Fruit fly (Drosophila melanogaster) whole organism, embryonic: ENCODE measurements around the gene Cdc6.
A peak's percentile ranks its signal among the peaks of the same experiment; 100 is the strongest.

Experiments
- Ada2b ChIP-seq: fragments of 200-800 bp; sonication (Bioruptor generic); IDR thresholded peaks from 2 replicates; pipeline ENCODE4 v1.3.6; 2022; ENCODE audit warnings: missing biosample characterization, missing genetic modification characterization
- CG10366 ChIP-seq: fragments of 200-800 bp; sonication (Bioruptor generic); IDR thresholded peaks from 2 replicates; pipeline ENCODE4 v1.3.6; 2022; ENCODE audit warnings: missing biosample characterization, missing genetic modification characterization
- CG11456 ChIP-seq: fragments of 200-800 bp; sonication (Bioruptor generic); IDR thresholded peaks from 3 replicates; pipeline ENCODE4 v1.3.6; 2022; ENCODE audit warnings: missing biosample characterization, missing genetic modification characterization
- CG11504 ChIP-seq: fragments of 200-800 bp; sonication (Bioruptor generic); optimal IDR thresholded peaks from 3 replicates; lab custom pipeline; 2019; ENCODE audit warnings: missing biosample characterization, mild to moderate bottlenecking, missing genetic modification characterization, moderate library complexity
- CG11560 ChIP-seq: fragments of 200-800 bp; sonication (Bioruptor generic); IDR thresholded peaks from 3 replicates; pipeline ENCODE4 v1.3.6; 2022; ENCODE audit warnings: missing biosample characterization, missing genetic modification characterization
- CG13624 ChIP-seq: fragments of 200-800 bp; sonication (Bioruptor generic); optimal IDR thresholded peaks from 2 replicates; lab custom pipeline; 2016; ENCODE audit warnings: missing biosample characterization, missing genetic modification characterization
- CG13775 ChIP-seq: fragments of 200-800 bp; sonication (Bioruptor generic); optimal IDR thresholded peaks from 3 replicates; lab custom pipeline; 2017; ENCODE audit warnings: missing biosample characterization, mild to moderate bottlenecking, missing genetic modification characterization
- CG13894 ChIP-seq: fragments of 200-800 bp; sonication (Bioruptor generic); optimal IDR thresholded peaks from 3 replicates; lab custom pipeline; 2018; ENCODE audit warnings: missing biosample characterization, mild to moderate bottlenecking, missing genetic modification characterization, moderate library complexity
- CG14050 ChIP-seq: fragments of 200-800 bp; sonication (Bioruptor generic); IDR thresholded peaks from 3 replicates; pipeline ENCODE4 v1.3.6; 2022; ENCODE audit warnings: missing biosample characterization, missing genetic modification characterization
- CG14441 ChIP-seq: fragments of 200-800 bp; sonication (Bioruptor generic); IDR thresholded peaks from 2 replicates; pipeline ENCODE4 v1.3.6; 2022; ENCODE audit warnings: missing biosample characterization, missing genetic modification characterization
- CG16863 ChIP-seq: fragments of 200-800 bp; sonication (Bioruptor generic); optimal IDR thresholded peaks from 3 replicates; lab custom pipeline; 2016; ENCODE audit warnings: missing biosample characterization, missing genetic modification characterization
- CG18262 ChIP-seq: fragments of 200-800 bp; optimal IDR thresholded peaks from 3 replicates; lab custom pipeline; 2019; ENCODE audit warnings: missing biosample characterization, mild to moderate bottlenecking, missing genetic modification characterization, moderate library complexity
- CG2116 ChIP-seq: fragments of 200-800 bp; sonication (Bioruptor generic); optimal IDR thresholded peaks from 3 replicates; lab custom pipeline; 2018; ENCODE audit warnings: missing biosample characterization, mild to moderate bottlenecking, missing genetic modification characterization
- CG2120 ChIP-seq: fragments of 200-800 bp; sonication (Bioruptor generic); optimal IDR thresholded peaks from 3 replicates; lab custom pipeline; 2016; ENCODE audit warnings: missing biosample characterization, missing genetic modification characterization
- CG30403 ChIP-seq: fragments of 200-800 bp; sonication (Bioruptor generic); optimal IDR thresholded peaks from 3 replicates; lab custom pipeline; 2016; ENCODE audit warnings: missing biosample characterization, missing genetic modification characterization
- CG3726 ChIP-seq: fragments of 200-800 bp; sonication (Bioruptor generic); IDR thresholded peaks from 3 replicates; pipeline ENCODE4, ENCODE4 v1.3.6; 2022; ENCODE audit warnings: missing biosample characterization, missing genetic modification characterization
- CG4404 ChIP-seq: fragments of 200-800 bp; sonication (Bioruptor generic); IDR thresholded peaks from 2 replicates; pipeline ENCODE4 v1.3.6; 2022; ENCODE audit warnings: missing biosample characterization, missing genetic modification characterization
- CG6791 ChIP-seq: fragments of 200-800 bp; sonication (Bioruptor generic); IDR thresholded peaks from 3 replicates; pipeline ENCODE4 v1.3.6; 2022; ENCODE audit warnings: missing biosample characterization, missing genetic modification characterization; ENCODE audit not compliant: partially characterized antibody
- CG9797 ChIP-seq: fragments of 200-800 bp; sonication (Bioruptor generic); optimal IDR thresholded peaks from 3 replicates; lab custom pipeline; 2018; ENCODE audit warnings: missing biosample characterization, mild to moderate bottlenecking, missing genetic modification characterization
- CG9876 ChIP-seq: fragments of 200-800 bp; sonication (Bioruptor generic); optimal IDR thresholded peaks from 2 replicates; lab custom pipeline; 2016; ENCODE audit warnings: missing biosample characterization, missing genetic modification characterization
- Camta ChIP-seq: fragments of 200-800 bp; sonication (Bioruptor generic); optimal IDR thresholded peaks from 2 replicates; lab custom pipeline; 2016; ENCODE audit warnings: missing biosample characterization, missing genetic modification characterization
- Dip2 ChIP-seq: fragments of 200-800 bp; sonication (Bioruptor generic); IDR thresholded peaks from 2 replicates; pipeline ENCODE4 v1.3.6; 2022; ENCODE audit warnings: missing biosample characterization, missing genetic modification characterization
- H15 ChIP-seq: fragments of 200-800 bp; sonication (Bioruptor generic); IDR thresholded peaks from 3 replicates; pipeline ENCODE4 v1.3.6; 2022; ENCODE audit warnings: missing biosample characterization, missing genetic modification characterization
- H2.0 ChIP-seq: fragments of 200-800 bp; sonication (Bioruptor generic); IDR thresholded peaks from 2 replicates; pipeline ENCODE4 v1.3.6; 2022; ENCODE audit warnings: missing biosample characterization, missing genetic modification characterization
- MESR4 ChIP-seq: fragments of 200-800 bp; sonication (Bioruptor generic); optimal IDR thresholded peaks from 2 replicates; lab custom pipeline; 2018; ENCODE audit warnings: missing biosample characterization, mild to moderate bottlenecking, missing genetic modification characterization, moderate library complexity
- Max ChIP-seq: fragments of 200-800 bp; sonication (Bioruptor generic); optimal IDR thresholded peaks from 2 replicates; lab custom pipeline; 2016; ENCODE audit warnings: missing biosample characterization, mild to moderate bottlenecking, missing genetic modification characterization
- Opbp ChIP-seq: fragments of 200-800 bp; sonication (Bioruptor generic); IDR thresholded peaks from 3 replicates; pipeline ENCODE4 v1.3.6; 2022; ENCODE audit warnings: missing biosample characterization, missing genetic modification characterization; ENCODE audit not compliant: partially characterized antibody
- Sox100B ChIP-seq: fragments of 200-800 bp; sonication (Bioruptor generic); optimal IDR thresholded peaks from 3 replicates; lab custom pipeline; 2018; ENCODE audit warnings: missing biosample characterization, mild to moderate bottlenecking, missing genetic modification characterization
- Sox102F ChIP-seq: fragments of 200-800 bp; sonication (Bioruptor generic); optimal IDR thresholded peaks from 2 replicates; lab custom pipeline; 2018; ENCODE audit warnings: missing biosample characterization, mild to moderate bottlenecking, missing genetic modification characterization, moderate library complexity
- ab ChIP-seq: fragments of 200-800 bp; sonication (Bioruptor generic); optimal IDR thresholded peaks from 2 replicates; lab custom pipeline; 2016; ENCODE audit warnings: missing biosample characterization, missing genetic modification characterization
- abd-A ChIP-seq: fragments of 200-800 bp; sonication (Bioruptor generic); optimal IDR thresholded peaks from 3 replicates; lab custom pipeline; 2019; ENCODE audit warnings: missing biosample characterization, mild to moderate bottlenecking, missing genetic modification characterization, moderate library complexity
- ato ChIP-seq: fragments of 200-800 bp; sonication (Bioruptor generic); IDR thresholded peaks from 2 replicates; pipeline ENCODE4 v1.3.6; 2022; ENCODE audit warnings: missing biosample characterization, missing genetic modification characterization; ENCODE audit not compliant: partially characterized antibody
- corto ChIP-seq: fragments of 200-800 bp; sonication (Bioruptor generic); optimal IDR thresholded peaks from 2 replicates; lab custom pipeline; 2016; ENCODE audit warnings: missing biosample characterization, mild to moderate bottlenecking, missing genetic modification characterization, moderate library complexity
- crp ChIP-seq, 2 experiments: fragments of 200-800 bp; sonication (Bioruptor generic); optimal IDR thresholded peaks; 2 replicates in 1 of 2; 3 replicates in 1 of 2; lab custom pipeline; 2017; ENCODE audit warnings: missing biosample characterization in 2 of 2, missing genetic modification characterization in 2 of 2, mild to moderate bottlenecking in 1 of 2, moderate library complexity in 1 of 2
- dysf ChIP-seq: fragments of 200-800 bp; sonication (Bioruptor generic); IDR thresholded peaks from 3 replicates; pipeline ENCODE4 v1.3.6; 2022; ENCODE audit warnings: missing biosample characterization, missing genetic modification characterization
- emc ChIP-seq: fragments of 200-800 bp; sonication (Bioruptor generic); optimal IDR thresholded peaks from 2 replicates; lab custom pipeline; 2016; ENCODE audit warnings: missing biosample characterization, missing genetic modification characterization
- fd102C ChIP-seq: fragments of 200-800 bp; sonication (Bioruptor generic); optimal IDR thresholded peaks from 2 replicates; lab custom pipeline; 2018; ENCODE audit warnings: missing biosample characterization, mild to moderate bottlenecking, missing genetic modification characterization, moderate library complexity
- gcm2 ChIP-seq: fragments of 200-800 bp; sonication (Bioruptor generic); optimal IDR thresholded peaks from 2 replicates; lab custom pipeline; 2016; ENCODE audit warnings: missing biosample characterization, missing genetic modification characterization
- her ChIP-seq: fragments of 200-800 bp; sonication (Bioruptor generic); optimal IDR thresholded peaks from 2 replicates; lab custom pipeline; 2016; ENCODE audit warnings: missing biosample characterization, missing genetic modification characterization
- jigr1 ChIP-seq: fragments of 200-800 bp; sonication (Bioruptor generic); IDR thresholded peaks from 3 replicates; pipeline ENCODE4 v1.3.6; 2022; ENCODE audit warnings: missing biosample characterization, missing genetic modification characterization
- pan ChIP-seq, 4 experiments: fragments of >200 bp in 3 of 4; fragments of 200-800 bp in 1 of 4; sonication (Bioruptor generic) in 1 of 4; optimal IDR thresholded peaks in 3 of 4; IDR thresholded peaks in 1 of 4; 2 replicates each; pipeline versions ENCODE4 v1.3.6 to Lab custom; 2017 to 2022; ENCODE audit warnings: missing biosample characterization in 2 of 4, missing genetic modification characterization in 2 of 4, mixed read lengths in 1 of 4
- pnt ChIP-seq: fragments of 200-800 bp; sonication (Bioruptor generic); optimal IDR thresholded peaks from 3 replicates; lab custom pipeline; 2016; ENCODE audit warnings: missing biosample characterization, missing genetic modification characterization
- ranshi ChIP-seq: fragments of 200-800 bp; sonication (Bioruptor generic); IDR thresholded peaks from 2 replicates; pipeline ENCODE4 v1.3.6; 2022; ENCODE audit warnings: missing biosample characterization, missing genetic modification characterization
- row ChIP-seq: fragments of 200-800 bp; sonication (Bioruptor generic); IDR thresholded peaks from 3 replicates; pipeline ENCODE4 v1.3.6; 2022; ENCODE audit warnings: missing biosample characterization, missing genetic modification characterization
- slbo ChIP-seq: fragments of 200-800 bp; sonication (Bioruptor generic); IDR thresholded peaks from 2 replicates; pipeline ENCODE4 v1.3.6; 2022; ENCODE audit warnings: missing biosample characterization, missing genetic modification characterization
- slp2 ChIP-seq: fragments of 200-800 bp; sonication (Bioruptor generic); optimal IDR thresholded peaks from 2 replicates; lab custom pipeline; 2016; ENCODE audit warnings: missing biosample characterization, missing genetic modification characterization
- usp ChIP-seq: fragments of >200 bp; optimal IDR thresholded peaks from 2 replicates; lab custom pipeline; 2017; ENCODE audit warnings: missing biosample characterization, missing genetic modification characterization
- z ChIP-seq: fragments of 200-800 bp; sonication (Bioruptor generic); IDR thresholded peaks from 3 replicates; pipeline ENCODE4 v1.3.6; 2022; ENCODE audit warnings: missing biosample characterization, missing genetic modification characterization
- zen2 ChIP-seq: fragments of 200-800 bp; sonication (Bioruptor generic); IDR thresholded peaks from 3 replicates; pipeline ENCODE4 v1.3.6; 2022; ENCODE audit warnings: missing biosample characterization, missing genetic modification characterization; ENCODE audit not compliant: partially characterized antibody

Gene Cdc6

DNA sequence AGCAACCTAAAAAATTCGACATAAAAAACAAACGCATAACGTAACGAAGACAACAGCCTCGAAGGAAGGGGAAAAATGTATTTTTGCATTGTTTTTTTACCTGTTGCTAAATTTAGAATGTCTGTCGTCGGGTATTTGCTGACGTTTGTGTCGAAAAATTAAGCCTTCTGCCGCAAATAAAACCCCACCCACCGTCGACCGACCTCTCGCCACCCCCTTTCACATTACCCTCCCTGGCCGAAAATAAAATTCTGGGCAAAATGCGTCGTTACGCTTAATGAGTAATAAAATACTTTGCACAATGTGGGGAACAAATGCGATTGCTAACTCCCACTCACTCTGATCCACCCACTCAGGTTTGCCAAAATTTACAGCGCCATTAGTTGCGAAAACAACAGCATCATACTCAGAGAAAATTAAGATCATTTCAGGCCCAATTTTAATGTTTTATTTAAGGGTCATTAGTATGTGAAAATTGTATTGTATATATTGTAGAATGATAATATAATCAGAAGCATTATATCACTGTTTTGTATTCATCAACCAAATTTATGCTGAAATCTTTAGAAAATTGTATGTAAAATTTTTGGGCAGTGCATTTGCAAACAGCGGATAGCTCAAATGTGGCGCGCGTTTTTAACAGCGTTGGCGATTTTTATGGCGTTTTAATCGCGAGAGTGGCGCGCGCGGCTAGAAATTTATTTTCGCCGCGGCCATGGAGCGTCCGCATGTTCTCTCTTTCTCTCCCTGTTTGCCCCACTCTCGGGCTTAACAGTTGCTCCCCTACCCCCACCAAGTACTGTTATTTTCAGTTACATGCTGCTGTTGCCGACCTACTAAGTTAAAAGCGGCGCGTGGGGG, 38.6 kb upstream of the Cdc6 start (continued):
- no peak for TF ChIP-seq ab (GFP tag; lab: Kevin White, UChicago)
- no peak for TF ChIP-seq Opbp
- peak; percentile 56 for TF ChIP-seq ranshi (GFP tag; lab: Robert Waterston, UW)
- TF ChIP-seq CG13775 (GFP tag; lab: Kevin White, UChicago): peak; percentile 58
- peak; percentile 14 for TF ChIP-seq corto
- no peak for TF ChIP-seq slp2 (GFP tag; lab: Kevin White, UChicago)
- no peak for TF ChIP-seq Camta (GFP tag; lab: Kevin White, UChicago)
- peak; percentile 40 for TF ChIP-seq CG30403
- no peak for TF ChIP-seq fd102C (GFP tag; lab: Kevin White, UChicago)
- TF ChIP-seq pan (optimal IDR thresholded peaks at IDR 0.05; lab: Kevin White, UChicago): no peak
- no peak for TF ChIP-seq pan (GFP tag; optimal IDR thresholded peaks at IDR 0.05 in 1 of 2, IDR thresholded peaks at IDR 0.05 in 1 of 2)
- TF ChIP-seq Sox100B: no peak
- no peak for TF ChIP-seq jigr1
- TF ChIP-seq Max: no peak
- TF ChIP-seq CG2120 (GFP tag; lab: Kevin White, UChicago): peak; percentile 86
- no peak for TF ChIP-seq CG9797 (GFP tag; lab: Kevin White, UChicago)
- TF ChIP-seq Ada2b (GFP tag; lab: Robert Waterston, UW): no peak
- no peak for TF ChIP-seq usp (GFP tag; lab: Kevin White, UChicago)
- no peak; the same call in 2 of the 3 replicates for TF ChIP-seq zen2 (GFP tag; lab: Robert Waterston, UW)
- peak; percentile 7; the same call in 1 of the 2 replicates for TF ChIP-seq H2.0
- no peak for TF ChIP-seq CG2116 (GFP tag; lab: Kevin White, UChicago)
- peak; percentile 77 for TF ChIP-seq slbo (GFP tag; lab: Robert Waterston, UW)
- TF ChIP-seq CG10366 (GFP tag; lab: Robert Waterston, UW): peak; percentile 26
- no peak for TF ChIP-seq emc (GFP tag; lab: Kevin White, UChicago)
- no peak for TF ChIP-seq gcm2 (GFP tag; lab: Kevin White, UChicago)
- peak; percentile 51 for TF ChIP-seq Sox102F (GFP tag; lab: Kevin White, UChicago)
- no peak for TF ChIP-seq CG11560 (tag; lab: Robert Waterston, UW)
- TF ChIP-seq CG9876 (GFP tag; lab: Kevin White, UChicago): no peak
- TF ChIP-seq Dip2: no peak
- no peak for TF ChIP-seq CG18262 (tag; lab: Kevin White, UChicago)
- TF ChIP-seq crp (GFP tag; optimal IDR thresholded peaks at IDR 0.05; lab: Kevin White, UChicago): no peak
- peak; percentile 63; the same call in 2 of the 3 replicates for TF ChIP-seq dysf (GFP tag; lab: Robert Waterston, UW)
- peak; percentile 15 for TF ChIP-seq CG13894 (tag; lab: Kevin White, UChicago)
- peak; percentile 70 for TF ChIP-seq CG13624
- no peak for TF ChIP-seq CG16863 (GFP tag; lab: Kevin White, UChicago)
- TF ChIP-seq her: no peak
- TF ChIP-seq CG11504 (tag; lab: Kevin White, UChicago): peak; percentile 24
- TF ChIP-seq ato: no peak
- TF ChIP-seq CG14050 (GFP tag; lab: Robert Waterston, UW): no peak; the same call in 2 of the 3 replicates
- peak; percentile 48; the same call in 1 of the 2 replicates for TF ChIP-seq CG14441 (GFP tag; lab: Robert Waterston, UW)
- peak; percentile 63 for TF ChIP-seq row (GFP tag; lab: Robert Waterston, UW)
- no peak for TF ChIP-seq H15 (GFP tag; lab: Robert Waterston, UW)
- no peak for TF ChIP-seq CG6791 (GFP tag; lab: Robert Waterston, UW)
- no peak for TF ChIP-seq z
- no peak for TF ChIP-seq MESR4 (GFP tag; lab: Kevin White, UChicago)
- TF ChIP-seq CG3726: no peak
- no peak for TF ChIP-seq pnt (GFP tag; lab: Kevin White, UChicago)
- no peak for TF ChIP-seq abd-A (tag; lab: Kevin White, UChicago)
- peak; percentile 14; the same call in 1 of the 3 replicates for TF ChIP-seq CG11456
- TF ChIP-seq CG4404 (GFP tag; lab: Robert Waterston, UW): no peak
